Fruit fly (Drosophila melanogaster) whole organism: Measurements from ENCODE around the gene Jon65Aiv.

ENCODE experiments used
- Dll ChIP-seq: fragments of >200 bp; optimal IDR thresholded peaks from 2 replicates; lab custom pipeline; 2017
- pan ChIP-seq: fragments of >200 bp; optimal IDR thresholded peaks from 2 replicates; lab custom pipeline; 2017
- usp ChIP-seq: fragments of >200 bp; optimal IDR thresholded peaks from 2 replicates; lab custom pipeline; 2017; ENCODE audit warnings: missing biosample characterization, missing genetic modification characterization, mixed read lengths

DNA sequence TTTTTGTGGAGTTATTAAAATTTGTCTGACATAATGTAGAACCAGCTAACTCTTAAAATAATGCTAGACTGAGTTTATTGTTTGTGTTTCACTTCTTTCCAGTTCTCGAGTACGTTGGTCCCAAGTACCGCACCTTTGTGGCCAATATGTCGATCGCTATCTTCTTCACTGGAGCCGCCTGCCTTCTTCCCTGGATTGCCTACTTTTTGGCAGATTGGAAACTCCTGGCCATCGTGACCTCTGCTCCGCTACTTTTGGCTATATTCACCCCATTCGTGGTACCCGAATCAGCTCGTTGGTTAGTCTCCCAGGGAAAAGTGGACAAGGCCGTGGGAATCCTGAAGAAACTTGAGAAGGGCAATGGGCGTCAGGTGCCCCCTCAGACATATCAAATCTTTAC lies 31.2 kb downstream of the Jon65Aiv start:
- no peak for TF ChIP-seq pan (lab: Kevin White, UChicago)
- TF ChIP-seq usp (GFP tag; lab: Kevin White, UChicago): no peak
- no peak for TF ChIP-seq Dll
